Fruit fly (Drosophila melanogaster) whole organism, wandering third instar larva: Measurements from ENCODE around the gene Nemp.

Experiments used
- Abd-B ChIP-seq: fragments of >200 bp; optimal IDR thresholded peaks from 2 replicates; lab custom pipeline; 2017; ENCODE audit warnings: missing biosample characterization, missing genetic modification characterization
- Rel ChIP-seq, 2 experiments: fragments of 200-800 bp; sonication (Bioruptor generic) in 1 of 2; optimal IDR thresholded peaks; 2 replicates in 1 of 2; 3 replicates in 1 of 2; lab custom pipeline; 2016 to 2019; ENCODE audit warnings: mild to moderate bottlenecking in 2 of 2, missing biosample characterization in 2 of 2, missing genetic modification characterization in 2 of 2, moderate library complexity in 1 of 2

DNA sequence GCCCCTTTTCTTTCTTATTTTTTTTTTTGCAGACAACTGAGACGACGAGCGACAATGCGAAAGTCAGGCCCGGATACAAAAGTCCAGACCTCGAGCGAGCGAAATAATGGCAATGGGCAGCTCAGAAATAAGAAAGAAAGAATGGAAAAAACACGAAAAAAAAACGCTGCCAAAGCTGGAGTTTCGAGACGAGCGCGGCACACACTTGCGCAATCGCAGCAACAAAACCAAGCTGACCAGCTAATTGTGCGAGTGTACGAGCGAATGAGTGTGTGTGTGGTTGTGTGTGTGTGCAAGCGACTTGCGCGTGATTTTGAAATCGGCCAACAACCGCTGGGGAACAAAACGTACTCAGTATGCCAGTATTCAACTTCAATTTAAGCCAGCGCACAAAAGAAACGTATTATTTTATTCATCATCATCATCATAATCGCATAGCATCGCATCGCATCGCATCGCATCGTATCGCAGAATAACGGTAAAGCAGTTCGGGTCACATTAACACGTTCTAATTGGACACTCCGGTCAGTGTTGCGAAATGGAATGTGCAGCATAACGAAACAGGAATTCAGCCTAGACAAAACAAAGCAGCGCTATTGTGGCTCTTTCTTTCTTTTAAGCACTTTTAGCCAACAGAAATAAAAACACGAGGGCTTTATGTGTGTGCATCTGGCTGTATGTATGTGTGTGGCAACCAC is 6.9 kb downstream of the Nemp start:
- TF ChIP-seq Abd-B (GFP tag; lab: Kevin White, UChicago) (no peak), Rel (GFP tag; optimal IDR thresholded peaks at IDR 0.05; lab: Kevin White, UChicago) (no peak), Rel (tag; optimal IDR thresholded peaks at IDR 0.05; lab: Kevin White, UChicago) (peak; percentile 8)
